Worm (Caenorhabditis elegans): Measurements from ENCODE around the gene col-19.

Gene col-19

DNA sequence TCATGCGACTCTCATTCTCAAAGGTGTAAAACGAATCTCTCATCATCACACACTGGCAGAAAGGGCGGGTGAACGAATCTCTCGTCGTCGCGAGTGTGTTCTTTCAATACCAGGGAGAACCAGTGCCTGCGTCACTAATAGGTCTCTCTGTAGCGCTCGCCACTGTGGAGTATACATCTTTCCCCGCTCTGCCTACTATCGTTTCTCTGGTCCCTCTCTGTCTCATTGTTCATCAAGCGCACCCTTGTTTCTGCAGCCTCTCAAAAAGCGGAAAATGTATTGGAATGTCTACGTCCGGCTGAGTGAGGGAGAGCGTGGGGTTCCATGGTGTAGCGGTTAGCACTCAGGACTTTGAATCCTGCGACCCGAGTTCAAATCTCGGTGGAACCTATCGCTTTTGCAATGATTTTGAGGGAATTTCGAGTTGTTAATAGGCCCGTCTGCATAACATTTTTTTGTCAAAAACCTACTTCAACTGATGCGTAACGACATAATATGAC lies 11.4 kb upstream of the col-19 start (continued):
- peak; percentile 74 for TF ChIP-seq ztf-4 (tag; optimal IDR thresholded peaks at IDR 0.05)
- peak; percentile 87 for TF ChIP-seq lin-13 (GFP tag; optimal IDR thresholded peaks at IDR 0.05)
- TF ChIP-seq mbf-1 (tag; optimal IDR thresholded peaks at IDR 0.05), result no peak
- TF ChIP-seq ztf-1 (GFP tag; conservative IDR thresholded peaks at IDR 0.05), result no peak
- TF ChIP-seq lin-11 (tag; optimal IDR thresholded peaks at IDR 0.05), result peak; percentile 34
- TF ChIP-seq gmeb-1 (tag; optimal IDR thresholded peaks at IDR 0.05), result peak; percentile 85
- TF ChIP-seq lin-39 (tag; optimal IDR thresholded peaks at IDR 0.05), result peak; percentile 74
- TF ChIP-seq ama-1 (optimal IDR thresholded peaks at IDR 0.05), result no peak
- peak; percentile 88 for TF ChIP-seq C34F6.9 (tag; optimal IDR thresholded peaks at IDR 0.05)
- peak; percentile 94 for TF ChIP-seq nhr-21 (tag; optimal IDR thresholded peaks at IDR 0.05)
- peak; percentile 85 for TF ChIP-seq mab-5 (tag; optimal IDR thresholded peaks at IDR 0.05)
- TF ChIP-seq nhr-25 (tag; optimal IDR thresholded peaks at IDR 0.05), result peak; percentile 85
- peak; percentile 76 for TF ChIP-seq nhr-237 (tag; optimal IDR thresholded peaks at IDR 0.05)
- peak; percentile 26 for TF ChIP-seq ceh-82 (tag; optimal IDR thresholded peaks at IDR 0.05)
- peak; percentile 68 for TF ChIP-seq nhr-10 (tag; optimal IDR thresholded peaks at IDR 0.05)

DNA sequence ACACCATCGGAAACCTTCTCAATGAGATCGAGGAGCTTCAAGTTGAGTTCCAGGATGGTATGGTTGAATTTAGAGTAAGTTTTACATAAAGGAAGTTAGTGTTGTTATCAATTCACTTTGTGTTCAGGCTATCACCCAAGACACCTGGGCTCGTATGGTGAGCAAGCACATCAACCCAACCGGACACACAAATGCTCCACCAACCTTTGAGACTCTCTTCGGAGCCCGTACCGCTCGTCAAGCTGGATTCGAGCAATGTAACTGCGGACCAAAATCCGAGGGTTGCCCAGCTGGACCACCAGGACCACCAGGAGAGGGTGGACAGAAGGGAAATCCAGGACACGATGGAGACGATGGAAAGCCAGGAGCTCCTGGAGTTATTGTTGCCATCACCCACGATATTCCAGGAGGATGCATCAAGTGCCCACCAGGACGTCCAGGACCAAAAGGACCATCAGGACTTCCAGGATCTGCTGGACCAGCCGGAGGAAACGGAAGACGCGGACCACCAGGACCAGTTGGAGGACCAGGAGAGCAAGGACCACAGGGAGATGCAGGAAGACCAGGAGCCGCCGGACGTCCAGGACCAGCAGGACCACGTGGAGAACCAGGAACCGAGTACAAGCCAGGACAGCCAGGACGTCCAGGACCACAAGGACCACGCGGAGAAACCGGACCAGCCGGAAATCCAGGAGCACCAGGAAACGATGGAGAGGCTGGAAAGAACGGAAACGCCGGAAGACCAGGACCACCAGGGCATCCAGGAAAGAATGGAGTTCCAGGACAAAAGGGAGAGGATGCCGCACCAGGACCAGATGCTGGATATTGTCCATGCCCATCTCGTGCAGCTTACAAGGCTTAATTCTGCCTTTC lies 514 bp downstream of the col-19 start:
- TF ChIP-seq egl-27 (tag; optimal IDR thresholded peaks at IDR 0.05), result no peak
- no peak for TF ChIP-seq lin-13 (GFP tag; optimal IDR thresholded peaks at IDR 0.05)
- TF ChIP-seq nhr-10 (tag; optimal IDR thresholded peaks at IDR 0.05), result no peak
- no peak for TF ChIP-seq mab-5 (tag; optimal IDR thresholded peaks at IDR 0.05)
- TF ChIP-seq nhr-21 (tag; optimal IDR thresholded peaks at IDR 0.05), result no peak
- no peak for TF ChIP-seq mbf-1 (tag; optimal IDR thresholded peaks at IDR 0.05)
- no peak for TF ChIP-seq snpc-4 (tag; optimal IDR thresholded peaks at IDR 0.05)
- no peak for TF ChIP-seq nhr-25 (tag; optimal IDR thresholded peaks at IDR 0.05)
- no peak for TF ChIP-seq sma-3 (GFP tag; optimal IDR thresholded peaks at IDR 0.05)
- no peak for TF ChIP-seq dmd-4 (tag; optimal IDR thresholded peaks at IDR 0.05)
- no peak for TF ChIP-seq lsy-2 (tag; optimal IDR thresholded peaks at IDR 0.05)
- TF ChIP-seq aly-2 (tag; optimal IDR thresholded peaks at IDR 0.05), result no peak
- TF ChIP-seq ceh-16 (tag; optimal IDR thresholded peaks at IDR 0.05), result no peak

DNA sequence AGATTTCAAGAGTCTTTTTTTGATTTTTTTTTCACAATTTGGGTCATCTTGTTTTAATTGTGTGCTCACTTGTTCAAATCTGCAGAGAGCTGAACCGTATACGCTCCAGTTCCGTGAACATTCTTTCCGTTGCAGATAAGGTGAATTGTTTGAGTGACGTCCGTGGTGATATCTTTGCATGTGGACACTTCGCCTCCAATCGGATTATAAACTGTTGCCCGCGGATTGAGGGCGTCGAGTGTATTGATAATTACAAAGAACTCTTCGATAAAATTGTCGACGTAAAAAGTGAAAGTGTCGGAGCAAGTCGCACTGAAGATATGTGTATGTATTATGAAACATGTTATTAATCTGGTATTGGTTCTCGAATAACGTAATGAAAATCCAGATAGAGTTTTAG lies 2.2 kb downstream of the col-19 start:
- TF ChIP-seq Y55F3AM.14 (GFP tag; optimal IDR thresholded peaks at IDR 0.05), result no peak
- TF ChIP-seq aly-2 (tag; optimal IDR thresholded peaks at IDR 0.05), result no peak
- TF ChIP-seq sma-9 (GFP tag; optimal IDR thresholded peaks at IDR 0.05), result no peak
- no peak for TF ChIP-seq sma-9 (tag; optimal IDR thresholded peaks at IDR 0.05)
- no peak for TF ChIP-seq dmd-4 (tag; optimal IDR thresholded peaks at IDR 0.05)
- no peak for TF ChIP-seq ztf-1 (GFP tag; conservative IDR thresholded peaks at IDR 0.05)
- no peak for TF ChIP-seq mdl-1 (tag; optimal IDR thresholded peaks at IDR 0.05)
- no peak for TF ChIP-seq elt-3 (tag; optimal IDR thresholded peaks at IDR 0.05)
- TF ChIP-seq nhr-21 (tag; optimal IDR thresholded peaks at IDR 0.05), result no peak
- TF ChIP-seq nhr-25 (tag; optimal IDR thresholded peaks at IDR 0.05), result no peak
- no peak for TF ChIP-seq alr-1 (tag; optimal IDR thresholded peaks at IDR 0.05)

DNA sequence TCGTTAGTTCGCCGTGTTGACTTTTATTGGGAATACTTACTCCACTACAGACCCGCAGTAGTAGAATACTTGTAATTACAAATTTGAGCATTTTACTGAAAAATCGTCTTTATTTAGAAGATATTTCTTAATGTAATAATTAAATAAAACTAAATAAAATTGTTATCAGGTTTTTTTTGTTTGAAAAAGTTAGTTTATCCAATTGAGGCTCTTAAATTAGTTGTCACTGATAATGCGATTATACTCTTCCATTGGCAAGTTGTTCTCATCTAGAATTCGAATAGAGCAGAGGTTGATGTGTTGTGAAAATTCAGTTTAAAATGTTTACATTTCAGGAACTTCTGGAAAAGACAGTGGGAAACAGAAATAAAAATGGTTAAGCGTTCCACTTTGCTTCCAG lies 4.0 kb downstream of the col-19 start, which contains the start of gene ZK1193.2:
ZK1193.2 (minus strand) TSS at position 101 of the 400 bp plus-strand sequence.
- TF ChIP-seq F13H6.1 (tag; optimal IDR thresholded peaks at IDR 0.05), result no peak
- no peak for TF ChIP-seq snpc-4 (tag; optimal IDR thresholded peaks at IDR 0.05)
- TF ChIP-seq lin-11 (tag; optimal IDR thresholded peaks at IDR 0.05), result no peak
- no peak for TF ChIP-seq crh-2 (tag; optimal IDR thresholded peaks at IDR 0.05)
- no peak for TF ChIP-seq egl-27 (tag; optimal IDR thresholded peaks at IDR 0.05)
- TF ChIP-seq sma-3 (GFP tag; optimal IDR thresholded peaks at IDR 0.05), result no peak
- no peak for TF ChIP-seq ztf-11 (tag; optimal IDR thresholded peaks at IDR 0.05)
- no peak for TF ChIP-seq alr-1 (tag; optimal IDR thresholded peaks at IDR 0.05)
- TF ChIP-seq mbf-1 (tag; optimal IDR thresholded peaks at IDR 0.05), result no peak
- no peak for TF ChIP-seq ztf-1 (GFP tag; conservative IDR thresholded peaks at IDR 0.05)
- no peak for TF ChIP-seq mab-5 (tag; optimal IDR thresholded peaks at IDR 0.05)
- no peak for TF ChIP-seq nhr-21 (tag; optimal IDR thresholded peaks at IDR 0.05)
- no peak for TF ChIP-seq elt-1 (tag; optimal IDR thresholded peaks at IDR 0.05)
- TF ChIP-seq nhr-11 (tag; optimal IDR thresholded peaks at IDR 0.05), result no peak
- TF ChIP-seq nhr-23 (tag; optimal IDR thresholded peaks at IDR 0.05), result no peak
- TF ChIP-seq unc-39 (tag; optimal IDR thresholded peaks at IDR 0.05), result no peak
- no peak for TF ChIP-seq nhr-129 (tag; optimal IDR thresholded peaks at IDR 0.05)
- no peak for TF ChIP-seq mdl-1 (tag; optimal IDR thresholded peaks at IDR 0.05)

Data from whole organism, L2 larva.